Worm (Caenorhabditis elegans): ENCODE data around the gene lys-7.

The lys-7 gene

DNA sequence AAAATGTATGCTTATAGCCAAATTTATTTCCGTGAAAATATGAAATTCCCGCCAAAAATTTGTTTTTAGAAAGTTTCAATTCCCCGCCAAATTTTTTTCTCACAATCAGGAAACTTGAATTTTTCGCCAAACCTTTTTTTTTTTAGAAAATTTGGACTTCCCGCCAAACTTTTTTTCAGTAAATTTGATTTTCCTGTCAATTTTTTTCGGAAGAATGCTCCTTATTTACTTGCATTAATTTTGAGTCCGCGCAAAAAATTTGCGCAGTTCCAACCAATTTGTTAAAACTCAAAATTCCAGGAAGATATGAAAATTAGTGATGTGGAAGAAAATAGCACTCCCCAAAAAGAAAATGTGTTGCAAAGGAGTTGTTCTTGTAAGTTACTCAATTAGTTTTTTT lies 22.5 kb downstream of the lys-7 start, which contains the start of gene slc-28.2:
slc-28.2 (plus strand) TSS at position 301 of the 400 bp plus-strand sequence.
- no peak for TF ChIP-seq ctbp-1 (GFP tag; IDR thresholded peaks at IDR 0.05)
- no peak for TF ChIP-seq ZK546.5 (tag; optimal IDR thresholded peaks at IDR 0.05)
- no peak for TF ChIP-seq Y105C5A.15 (GFP tag; IDR thresholded peaks at IDR 0.05)
- TF ChIP-seq aly-2 (tag; optimal IDR thresholded peaks at IDR 0.05), result no peak
- no peak for TF ChIP-seq lsy-2 (tag; optimal IDR thresholded peaks at IDR 0.05)
- TF ChIP-seq ama-1 (optimal IDR thresholded peaks at IDR 0.05), result no peak
- TF ChIP-seq ZK337.2 (GFP tag; IDR thresholded peaks at IDR 0.05), result no peak
- TF ChIP-seq gei-8 (GFP tag; optimal IDR thresholded peaks at IDR 0.05), result no peak
- no peak for TF ChIP-seq R02D3.7 (tag; optimal IDR thresholded peaks at IDR 0.05)

DNA sequence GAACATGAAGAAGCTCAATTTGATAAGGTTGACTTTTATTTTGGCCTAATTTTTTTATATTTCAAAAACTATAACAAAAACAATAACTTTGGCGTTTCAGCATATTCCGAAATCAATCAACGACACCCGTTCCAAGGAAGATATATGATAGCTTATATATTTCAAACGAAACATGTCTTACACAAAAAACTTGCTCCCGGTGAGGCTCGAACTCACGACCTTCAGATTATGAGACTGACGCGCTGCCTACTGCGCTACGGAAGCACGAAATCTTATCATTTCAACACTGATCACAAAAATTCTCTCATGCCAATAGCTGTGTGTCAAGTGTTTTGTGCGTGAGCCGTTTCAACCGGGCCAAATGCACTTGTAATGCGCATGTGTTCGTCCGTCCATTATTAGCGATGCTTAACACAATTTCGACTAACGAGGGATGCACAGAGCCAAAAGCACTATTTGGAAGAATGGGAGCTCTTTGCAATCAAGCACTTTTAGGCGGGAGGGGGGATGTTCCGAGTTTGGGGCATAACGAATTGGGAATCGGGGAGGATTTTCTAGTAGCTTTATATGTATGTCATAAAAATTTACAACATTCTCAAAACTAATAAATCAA lies 27.2 kb downstream of the lys-7 start:
- TF ChIP-seq daf-19 (GFP tag; conservative IDR thresholded peaks at IDR 0.05) (0 out of 2 replicates have a peak, but pooled peaks have one; percentile 28), aha-1 (tag) (no peak), unc-62 (GFP tag; optimal IDR thresholded peaks at IDR 0.05 in 1 of 2) (peak in 1 of 2 experiments; percentile 2), unc-62 (tag; optimal IDR thresholded peaks at IDR 0.05) (no peak), nhr-102 (tag; optimal IDR thresholded peaks at IDR 0.05) (peak; percentile 58), Y5F2A.4 (GFP tag; optimal IDR thresholded peaks at IDR 0.05) (no peak), lim-7 (GFP tag; IDR thresholded peaks at IDR 0.05) (peak; percentile 67), snpc-1.2 (GFP tag; IDR thresholded peaks at IDR 0.05) (peak; percentile 38; the same call in 1 of the 2 replicates), daf-16 (GFP tag; optimal IDR thresholded peaks at IDR 0.05) (peak in 1 of 2 experiments; percentile 35), daf-16 (tag; optimal IDR thresholded peaks at IDR 0.05) (no peak), pha-4 (GFP tag; IDR thresholded peaks at IDR 0.05) (peak; percentile 41; the same call in 1 of the 2 replicates), pha-4 (tag; optimal IDR thresholded peaks at IDR 0.05) (no peak), vab-7 (GFP tag; IDR thresholded peaks at IDR 0.05) (peak; percentile 51; the same call in 1 of the 2 replicates), arid-1 (GFP tag; conservative IDR thresholded peaks at IDR 0.05) (no peak), hmg-1.1 (GFP tag; IDR thresholded peaks at IDR 0.05) (0 out of 2 replicates have a peak, but pooled peaks have one; percentile 28)

DNA sequence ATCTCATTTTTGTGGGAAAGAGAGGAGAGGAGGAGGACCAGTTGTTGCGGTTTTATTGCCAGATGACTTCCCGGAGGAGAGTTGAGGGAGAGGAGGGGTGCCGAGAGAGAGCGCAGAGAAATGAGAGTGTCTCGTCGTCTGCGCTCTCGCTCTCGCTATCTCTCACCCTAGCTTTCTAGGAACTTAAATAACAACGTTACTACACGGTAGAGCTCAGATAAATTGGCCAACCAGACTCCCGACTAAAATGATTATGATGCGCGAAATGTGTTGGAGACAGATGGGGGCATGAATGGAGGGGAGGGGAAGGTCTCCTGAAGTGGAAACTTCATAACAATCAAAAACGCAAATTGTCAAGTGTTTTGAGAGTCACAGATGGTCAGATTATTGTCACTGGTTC lies 27.8 kb downstream of the lys-7 start:
- TF ChIP-seq lin-29 (GFP tag; IDR thresholded peaks at IDR 0.05) (no peak), madf-9 (GFP tag; conservative IDR thresholded peaks at IDR 0.05) (no peak), aha-1 (tag) (peak; percentile 71), Y5F2A.4 (GFP tag; optimal IDR thresholded peaks at IDR 0.05) (no peak), saeg-2 (GFP tag; IDR thresholded peaks at IDR 0.05) (no peak), cey-2 (tag; optimal IDR thresholded peaks at IDR 0.05; ENCODE audit: borderline replicate concordance, insufficient read depth) (no peak), skn-1 (tag; optimal IDR thresholded peaks at IDR 0.05) (no peak), nhr-11 (tag; optimal IDR thresholded peaks at IDR 0.05) (no peak), zip-11 (GFP tag; IDR thresholded peaks at IDR 0.05) (no peak), daf-12 (tag; optimal IDR thresholded peaks at IDR 0.05) (no peak), gei-8 (GFP tag; optimal IDR thresholded peaks at IDR 0.05) (no peak), zip-2 (tag; optimal IDR thresholded peaks at IDR 0.05) (no peak), mdl-1 (tag; optimal IDR thresholded peaks at IDR 0.05) (no peak), vab-7 (GFP tag; IDR thresholded peaks at IDR 0.05) (no peak), snpc-1.2 (GFP tag; IDR thresholded peaks at IDR 0.05) (no peak), D1046.2 (GFP tag; IDR thresholded peaks at IDR 0.05) (no peak), jun-1 (tag; optimal IDR thresholded peaks at IDR 0.05) (no peak), unc-62 (GFP tag; optimal IDR thresholded peaks at IDR 0.05 in 1 of 2) (peak in 1 of 2 experiments; percentile 54), unc-62 (tag; optimal IDR thresholded peaks at IDR 0.05) (no peak), nhr-102 (tag; optimal IDR thresholded peaks at IDR 0.05) (no peak), zag-1 (tag; optimal IDR thresholded peaks at IDR 0.05) (no peak), ztf-11 (tag; optimal IDR thresholded peaks at IDR 0.05) (no peak), T26A8.4 (GFP tag; IDR thresholded peaks at IDR 0.05) (no peak), set-16 (GFP tag; IDR thresholded peaks at IDR 0.05) (peak; percentile 37; the same call in 1 of the 2 replicates), lir-3 (tag; optimal IDR thresholded peaks at IDR 0.05) (no peak), spr-1 (tag; optimal IDR thresholded peaks at IDR 0.05) (no peak)
